Fruit fly (Drosophila melanogaster) whole organism, embryonic: ENCODE measurements around the gene CG14252.

Experiments
- Bgb ChIP-seq: fragments of 200-800 bp; sonication (Bioruptor generic); IDR thresholded peaks from 2 replicates; pipeline ENCODE4 v1.3.6; 2022; ENCODE audit warnings: missing biosample characterization, missing genetic modification characterization; ENCODE audit not compliant: partially characterized antibody
- CG11696 ChIP-seq: fragments of 200-800 bp; sonication (Bioruptor generic); IDR thresholded peaks from 2 replicates; pipeline ENCODE4 v1.3.6; 2022; ENCODE audit warnings: missing biosample characterization, missing genetic modification characterization
- CG12236 ChIP-seq: fragments of 200-800 bp; sonication (Bioruptor generic); optimal IDR thresholded peaks from 2 replicates; lab custom pipeline; 2016; ENCODE audit warnings: missing biosample characterization, missing genetic modification characterization
- CG12769 ChIP-seq: fragments of 200-800 bp; sonication (Bioruptor generic); optimal IDR thresholded peaks from 2 replicates; lab custom pipeline; 2019; ENCODE audit warnings: missing biosample characterization, mild to moderate bottlenecking, missing genetic modification characterization, moderate library complexity
- CG13123 ChIP-seq: fragments of 200-800 bp; sonication (Bioruptor generic); optimal IDR thresholded peaks from 2 replicates; lab custom pipeline; 2016; ENCODE audit warnings: missing biosample characterization, missing genetic modification characterization
- CG13624 ChIP-seq: fragments of 200-800 bp; sonication (Bioruptor generic); optimal IDR thresholded peaks from 2 replicates; lab custom pipeline; 2016; ENCODE audit warnings: missing biosample characterization, missing genetic modification characterization
- CG16863 ChIP-seq: fragments of 200-800 bp; sonication (Bioruptor generic); optimal IDR thresholded peaks from 3 replicates; lab custom pipeline; 2016; ENCODE audit warnings: missing biosample characterization, missing genetic modification characterization
- CG17385 ChIP-seq: fragments of 200-800 bp; sonication (Bioruptor generic); optimal IDR thresholded peaks from 3 replicates; lab custom pipeline; 2018; ENCODE audit warnings: missing biosample characterization, mild to moderate bottlenecking, missing genetic modification characterization
- CG18599 ChIP-seq: fragments of 200-800 bp; sonication (Bioruptor generic); optimal IDR thresholded peaks from 3 replicates; lab custom pipeline; 2017; ENCODE audit warnings: missing biosample characterization, missing genetic modification characterization, mild to moderate bottlenecking, moderate library complexity, missing genetic modification reagents
- CG34376 ChIP-seq: fragments of 200-800 bp; sonication (Bioruptor generic); optimal IDR thresholded peaks from 2 replicates; lab custom pipeline; 2018; ENCODE audit warnings: missing biosample characterization, mild to moderate bottlenecking, missing genetic modification characterization
- CG3995 ChIP-seq: fragments of 200-800 bp; sonication (Bioruptor generic); optimal IDR thresholded peaks from 3 replicates; lab custom pipeline; 2016; ENCODE audit warnings: missing biosample characterization, missing genetic modification characterization
- CG6854 ChIP-seq: fragments of 200-800 bp; sonication (Bioruptor generic); optimal IDR thresholded peaks from 3 replicates; lab custom pipeline; 2017; ENCODE audit warnings: missing biosample characterization, mild to moderate bottlenecking, missing genetic modification characterization
- CG7372 ChIP-seq: fragments of 200-800 bp; sonication (Bioruptor generic); IDR thresholded peaks from 2 replicates; pipeline ENCODE4 v1.3.6; 2022; ENCODE audit warnings: missing biosample characterization, missing genetic modification characterization
- CG9727 ChIP-seq: fragments of 200-800 bp; sonication (Bioruptor generic); optimal IDR thresholded peaks from 3 replicates; lab custom pipeline; 2017; ENCODE audit warnings: missing biosample characterization, mild to moderate bottlenecking, missing genetic modification characterization
- Deaf1 ChIP-seq: fragments of 200-800 bp; optimal IDR thresholded peaks from 3 replicates; lab custom pipeline; 2019; ENCODE audit warnings: missing biosample characterization, mild to moderate bottlenecking, missing genetic modification characterization, moderate library complexity
- Ets65A ChIP-seq: fragments of 200-800 bp; sonication (Bioruptor generic); peaks from one replicate; lab custom pipeline; 2016; ENCODE audit warnings: missing biosample characterization, missing genetic modification characterization
- Fer1 ChIP-seq: fragments of 200-800 bp; sonication (Bioruptor generic); optimal IDR thresholded peaks from 2 replicates; lab custom pipeline; 2017; ENCODE audit warnings: missing biosample characterization, mild to moderate bottlenecking, missing genetic modification characterization
- Hand ChIP-seq: fragments of 200-800 bp; sonication (Bioruptor generic); optimal IDR thresholded peaks from 2 replicates; lab custom pipeline; 2017; ENCODE audit warnings: mild to moderate bottlenecking, missing biosample characterization, missing genetic modification reagents, missing genetic modification characterization
- Jarid2 ChIP-seq: fragments of 200-800 bp; sonication (Bioruptor generic); optimal IDR thresholded peaks from 3 replicates; lab custom pipeline; 2017; ENCODE audit warnings: mild to moderate bottlenecking, missing biosample characterization, missing genetic modification reagents, missing genetic modification characterization
- Med ChIP-seq: fragments of 200-800 bp; sonication (Bioruptor generic); peaks from one replicate; lab custom pipeline; 2016; ENCODE audit warnings: missing biosample characterization, missing genetic modification characterization, mild to moderate bottlenecking, inconsistent platforms, moderate library complexity
- Stat92E ChIP-seq, 3 experiments: fragments of >200 bp in 2 of 3; fragments of 200-800 bp in 1 of 3; sonication (Bioruptor generic) in 1 of 3; optimal IDR thresholded peaks; 2 replicates each; lab custom pipeline; 2017 to 2019; ENCODE audit warnings: missing biosample characterization in 3 of 3, missing genetic modification characterization in 3 of 3, mild to moderate bottlenecking in 1 of 3, moderate library complexity in 1 of 3
- TFAM ChIP-seq: fragments of 200-800 bp; sonication (Bioruptor generic); optimal IDR thresholded peaks from 2 replicates; lab custom pipeline; 2017; ENCODE audit warnings: missing biosample characterization, missing genetic modification characterization, inconsistent platforms
- Trl ChIP-seq, 3 experiments: fragments of >200 bp in 2 of 3; fragments of 200-800 bp in 1 of 3; sonication (Bioruptor generic) in 1 of 3; optimal IDR thresholded peaks; 2 replicates in 1 of 3; 3 replicates in 2 of 3; lab custom pipeline; 2016 to 2017; ENCODE audit warnings: missing biosample characterization in 1 of 3, missing genetic modification characterization in 1 of 3
- abd-A ChIP-seq: fragments of 200-800 bp; sonication (Bioruptor generic); optimal IDR thresholded peaks from 3 replicates; lab custom pipeline; 2019; ENCODE audit warnings: missing biosample characterization, mild to moderate bottlenecking, missing genetic modification characterization, moderate library complexity
- amos ChIP-seq: fragments of 200-800 bp; sonication (Bioruptor generic); IDR thresholded peaks from 2 replicates; pipeline ENCODE4 v1.3.6; 2022; ENCODE audit warnings: missing biosample characterization, missing genetic modification characterization; ENCODE audit not compliant: partially characterized antibody
- ash1 ChIP-seq: fragments of 200-800 bp; sonication (Bioruptor generic); optimal IDR thresholded peaks from 2 replicates; lab custom pipeline; 2018; ENCODE audit warnings: missing biosample characterization, mild to moderate bottlenecking, missing genetic modification characterization
- bsh ChIP-seq, 2 experiments: fragments of 200-800 bp; sonication (Bioruptor generic); optimal IDR thresholded peaks; 2 replicates each; lab custom pipeline; 2017 to 2018; ENCODE audit warnings: mild to moderate bottlenecking in 2 of 2, missing biosample characterization in 2 of 2, missing genetic modification characterization in 2 of 2, moderate library complexity in 1 of 2
- chinmo ChIP-seq: fragments of 200-800 bp; sonication (Bioruptor generic); IDR thresholded peaks from 4 replicates; pipeline ENCODE4 v1.3.6; 2022; ENCODE audit warnings: missing biosample characterization, missing genetic modification characterization; ENCODE audit not compliant: partially characterized antibody
- ci ChIP-seq: fragments of 200-800 bp; sonication (Bioruptor generic); IDR thresholded peaks from 3 replicates; pipeline ENCODE4 v1.3.6; 2022; ENCODE audit warnings: missing biosample characterization, missing genetic modification characterization
- crc ChIP-seq: fragments of 200-800 bp; sonication (Bioruptor generic); optimal IDR thresholded peaks from 2 replicates; lab custom pipeline; 2016; ENCODE audit warnings: missing biosample characterization, missing genetic modification characterization
- cwo ChIP-seq: fragments of 200-800 bp; sonication (Bioruptor generic); optimal IDR thresholded peaks from 3 replicates; lab custom pipeline; 2017; ENCODE audit warnings: missing biosample characterization, missing genetic modification characterization, mild to moderate bottlenecking, moderate library complexity, missing genetic modification reagents
- fru ChIP-seq: fragments of >200 bp; optimal IDR thresholded peaks from 2 replicates; lab custom pipeline; 2017
- gce ChIP-seq: fragments of 200-800 bp; sonication (Bioruptor generic); IDR thresholded peaks from 3 replicates; pipeline ENCODE4 v1.3.6; 2022; ENCODE audit warnings: missing biosample characterization, missing genetic modification characterization
- gt ChIP-seq: fragments of 200-800 bp; sonication (Bioruptor generic); IDR thresholded peaks from 2 replicates; pipeline ENCODE4 v1.3.6; 2022; ENCODE audit warnings: missing biosample characterization, missing genetic modification characterization
- onecut ChIP-seq: fragments of 200-800 bp; sonication (Bioruptor generic); IDR thresholded peaks from 2 replicates; pipeline ENCODE4 v1.3.6; 2022; ENCODE audit warnings: missing biosample characterization, missing genetic modification characterization
- scrt ChIP-seq: fragments of 200-800 bp; sonication (Bioruptor generic); optimal IDR thresholded peaks from 2 replicates; lab custom pipeline; 2018; ENCODE audit warnings: missing biosample characterization, mild to moderate bottlenecking, missing genetic modification characterization, moderate library complexity
- so ChIP-seq: fragments of 200-800 bp; sonication (Bioruptor generic); IDR thresholded peaks from 3 replicates; pipeline ENCODE4 v1.3.6; 2022; ENCODE audit warnings: missing biosample characterization, missing genetic modification characterization
- z ChIP-seq: fragments of 200-800 bp; sonication (Bioruptor generic); IDR thresholded peaks from 3 replicates; pipeline ENCODE4 v1.3.6; 2022; ENCODE audit warnings: missing biosample characterization, missing genetic modification characterization
- zen2 ChIP-seq: fragments of 200-800 bp; sonication (Bioruptor generic); IDR thresholded peaks from 3 replicates; pipeline ENCODE4 v1.3.6; 2022; ENCODE audit warnings: missing biosample characterization, missing genetic modification characterization; ENCODE audit not compliant: partially characterized antibody
- zf30C ChIP-seq: fragments of 200-800 bp; sonication (Bioruptor generic); optimal IDR thresholded peaks from 3 replicates; lab custom pipeline; 2018; ENCODE audit warnings: missing biosample characterization, mild to moderate bottlenecking, missing genetic modification characterization

CG14252 gene

dm6 chr3R:26958314-26958979, 13.1 kb downstream of the CG14252 start, which contains the start of gene CG6330:
Gene CG6330 (minus strand): TSS chr3R:26958491.
- no peak for TF ChIP-seq TFAM (GFP tag; lab: Kevin White, UChicago)
- no peak for TF ChIP-seq CG12236 (GFP tag; lab: Kevin White, UChicago)
- peak; percentile 38; the same call in 1 of the 2 replicates for TF ChIP-seq Bgb (GFP tag; lab: Robert Waterston, UW)
- peak; percentile 63 for TF ChIP-seq CG3995 (GFP tag; lab: Kevin White, UChicago)
- no peak for TF ChIP-seq ci
- peak; percentile 87 for TF ChIP-seq CG7372 (GFP tag; lab: Robert Waterston, UW)
- peak; percentile 27 for TF ChIP-seq cwo (GFP tag; lab: Kevin White, UChicago)
- peak; percentile 60 for TF ChIP-seq Med (GFP tag; lab: Kevin White, UChicago)
- TF ChIP-seq ash1: no peak
- no peak for TF ChIP-seq CG16863 (GFP tag; lab: Kevin White, UChicago)
- TF ChIP-seq fru (lab: Kevin White, UChicago): no peak
- peak; percentile 25 for TF ChIP-seq CG18599
- TF ChIP-seq so: 0 out of 3 replicates have a peak, but pooled peaks have one; percentile 27
- 0 out of 4 replicates have a peak, but pooled peaks have one; percentile 57 for TF ChIP-seq chinmo (GFP tag; lab: Robert Waterston, UW)
- TF ChIP-seq CG12769 (tag; lab: Kevin White, UChicago): peak; percentile 42
- TF ChIP-seq Ets65A (GFP tag; lab: Kevin White, UChicago): peak; percentile 5
- no peak for TF ChIP-seq crc
- TF ChIP-seq Fer1 (GFP tag; lab: Kevin White, UChicago): peak; percentile 32
- no peak for TF ChIP-seq zf30C (GFP tag; lab: Kevin White, UChicago)
- TF ChIP-seq zen2 (GFP tag; lab: Robert Waterston, UW): peak; percentile 40; the same call in 1 of the 3 replicates
- no peak for TF ChIP-seq bsh (GFP tag; optimal IDR thresholded peaks at IDR 0.05; lab: Kevin White, UChicago)
- peak; percentile 54 for TF ChIP-seq Deaf1 (tag; lab: Kevin White, UChicago)
- TF ChIP-seq CG17385 (GFP tag; lab: Kevin White, UChicago): peak; percentile 26
- peak; percentile 6 for TF ChIP-seq Hand (GFP tag; lab: Kevin White, UChicago)
- no peak for TF ChIP-seq CG34376 (GFP tag; lab: Kevin White, UChicago)
- TF ChIP-seq scrt (GFP tag; lab: Kevin White, UChicago): peak; percentile 75
- no peak for TF ChIP-seq CG9727
- TF ChIP-seq CG13624: no peak
- TF ChIP-seq onecut (GFP tag; lab: Robert Waterston, UW): peak; percentile 49; the same call in 1 of the 2 replicates
- TF ChIP-seq CG6854 (GFP tag; lab: Kevin White, UChicago): no peak
- TF ChIP-seq amos: peak; percentile 18; the same call in 1 of the 2 replicates
- TF ChIP-seq abd-A (tag; lab: Kevin White, UChicago): peak; percentile 87
- no peak for TF ChIP-seq CG13123 (GFP tag; lab: Kevin White, UChicago)
- peak; percentile 92 for TF ChIP-seq z (GFP tag; lab: Robert Waterston, UW)
- peak in 1 of 2 experiments; percentile 28 for TF ChIP-seq Trl (optimal IDR thresholded peaks at IDR 0.05; lab: Kevin White, UChicago)
- no peak for TF ChIP-seq Trl (GFP tag; optimal IDR thresholded peaks at IDR 0.05; lab: Kevin White, UChicago)
- no peak for TF ChIP-seq Stat92E (GFP tag; optimal IDR thresholded peaks at IDR 0.05; lab: Kevin White, UChicago)
- TF ChIP-seq Jarid2 (GFP tag; lab: Kevin White, UChicago): peak; percentile 14
- TF ChIP-seq gce (GFP tag; lab: Robert Waterston, UW): no peak
- no peak for TF ChIP-seq gt
- TF ChIP-seq CG11696 (GFP tag; lab: Robert Waterston, UW): no peak
